Worm (Caenorhabditis elegans) whole organism, L4/young adult: ENCODE measurements around the gene uggt-1.

Experiments used
- W03F9.2 ChIP-seq: fragments of 150-350 bp; optimal IDR thresholded peaks from 2 replicates; lab custom pipeline; 2014; ENCODE audit warnings: missing biosample characterization, missing genetic modification characterization
- dao-5 ChIP-seq: sonication (generic microtip); optimal IDR thresholded peaks from 2 replicates; lab custom pipeline; 2016; ENCODE audit warnings: missing genotype, missing genetic modification characterization, moderate library complexity, missing compliant biosample characterization
- him-1 ChIP-seq: sonication (generic microtip); optimal IDR thresholded peaks from 2 replicates; lab custom pipeline; 2016; ENCODE audit warnings: missing genotype, missing genetic modification reagents, missing genetic modification characterization, missing compliant biosample characterization

The uggt-1 gene

DNA sequence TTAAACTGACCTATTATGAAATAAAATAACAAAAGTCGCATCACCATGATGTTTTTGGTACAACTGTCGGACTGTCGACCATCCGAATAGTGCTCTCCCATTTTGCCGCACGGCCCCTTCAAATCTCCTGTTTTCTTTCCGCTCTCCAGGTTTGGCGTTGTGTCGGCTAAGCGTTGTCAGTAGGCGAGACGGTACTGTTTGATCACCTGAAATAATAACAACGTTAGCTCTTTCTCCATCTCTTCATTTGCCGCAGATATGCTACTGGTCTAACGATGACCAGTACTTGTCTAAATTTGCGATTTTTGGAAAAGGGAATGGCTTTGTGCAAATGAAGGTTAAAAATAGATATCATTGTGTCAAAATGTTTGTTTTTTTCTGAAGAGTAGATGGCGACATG is 18.8 kb upstream of the uggt-1 start, which contains the start of gene chts-1:
Gene chts-1, minus strand, starts transcription at position 101 of the 400 bp plus-strand sequence.
- TF ChIP-seq dao-5 (no peak), W03F9.2 (no peak), him-1 (tag; lab: Kevin White, UChicago) (no peak)

ce11 chrX:7512714-7513113 is 11.9 kb upstream of the uggt-1 start:
- TF ChIP-seq him-1 (tag; lab: Kevin White, UChicago) (no peak), dao-5 (no peak), W03F9.2 (no peak)

DNA sequence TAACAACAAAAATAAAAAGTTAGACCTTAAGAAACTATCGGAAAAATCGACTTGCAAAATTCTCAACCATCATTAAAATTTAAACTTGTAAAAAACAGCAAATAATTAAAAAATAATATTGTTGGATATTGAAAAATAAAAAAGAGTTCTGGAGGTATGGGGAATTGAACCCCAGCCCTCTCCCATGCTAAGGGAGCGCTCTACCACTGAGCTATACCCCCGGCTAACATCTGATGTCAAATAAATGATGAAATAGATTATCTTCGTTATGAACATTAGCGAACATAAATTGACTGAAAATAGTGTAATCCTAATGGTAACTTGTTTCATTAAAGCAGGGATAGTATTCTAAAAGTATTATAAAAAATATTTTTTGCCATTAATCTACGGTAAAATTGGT is 6.4 kb upstream of the uggt-1 start:
- TF ChIP-seq W03F9.2 (no peak), him-1 (tag; lab: Kevin White, UChicago) (no peak), dao-5 (no peak)

- TF ChIP-seq dao-5 (no peak), him-1 (tag; lab: Kevin White, UChicago) (no peak), W03F9.2 (no peak)
Observed at ce11 chrX:7506533-7506932, 5.8 kb upstream of the uggt-1 start, which contains the start of gene lgc-11. lgc-11 (minus strand) TSS chrX:7506633.

- TF ChIP-seq him-1 (tag; lab: Kevin White, UChicago): no peak
- TF ChIP-seq dao-5: no peak
- no peak for TF ChIP-seq W03F9.2
Observed at ce11 chrX:7502807-7503206, 2.0 kb upstream of the uggt-1 start, which contains the start of gene F48E3.6. F48E3.6 (minus strand) TSS chrX:7502907.

- TF ChIP-seq him-1 (tag; lab: Kevin White, UChicago) (no peak), dao-5 (no peak), W03F9.2 (no peak)
Observed at ce11 chrX:7495491-7495890, 5.3 kb downstream of the uggt-1 start, which contains the start of gene try-14. try-14 (minus strand) TSS chrX:7495591.

- TF ChIP-seq W03F9.2 (no peak), him-1 (tag; lab: Kevin White, UChicago) (no peak), dao-5 (no peak)
Observed at ce11 chrX:7493020-7493419, 7.8 kb downstream of the uggt-1 start, which contains the start of gene F48E3.2. F48E3.2 (minus strand) TSS chrX:7493120.

ce11 chrX:7491521-7491920 is 9.3 kb downstream of the uggt-1 start:
- TF ChIP-seq dao-5 (no peak), him-1 (tag; lab: Kevin White, UChicago) (no peak), W03F9.2 (no peak)

- no peak for TF ChIP-seq dao-5
- TF ChIP-seq W03F9.2: no peak
- TF ChIP-seq him-1 (tag; lab: Kevin White, UChicago): no peak
Observed at ce11 chrX:7485748-7486147, 15.0 kb downstream of the uggt-1 start, which contains the start of gene gly-12. gly-12 (plus strand) TSS chrX:7485864.

ce11 chrX:7480756-7481155 is 20.0 kb downstream of the uggt-1 start, which contains the start of gene F48E3.9:
F48E3.9 (plus strand) TSS chrX:7481056.
- TF ChIP-seq dao-5 (no peak), him-1 (tag; lab: Kevin White, UChicago) (no peak), W03F9.2 (no peak)

- no peak for TF ChIP-seq him-1 (tag; lab: Kevin White, UChicago)
Observed at ce11 chrX:7478948-7479347, 21.8 kb downstream of the uggt-1 start, which contains the start of gene mek-1. mek-1 (plus strand) TSS chrX:7479248.

ce11 chrX:7478476-7478875 is 22.3 kb downstream of the uggt-1 start:
- TF ChIP-seq W03F9.2: no peak
- TF ChIP-seq dao-5: no peak
- no peak for TF ChIP-seq him-1 (tag; lab: Kevin White, UChicago)

DNA sequence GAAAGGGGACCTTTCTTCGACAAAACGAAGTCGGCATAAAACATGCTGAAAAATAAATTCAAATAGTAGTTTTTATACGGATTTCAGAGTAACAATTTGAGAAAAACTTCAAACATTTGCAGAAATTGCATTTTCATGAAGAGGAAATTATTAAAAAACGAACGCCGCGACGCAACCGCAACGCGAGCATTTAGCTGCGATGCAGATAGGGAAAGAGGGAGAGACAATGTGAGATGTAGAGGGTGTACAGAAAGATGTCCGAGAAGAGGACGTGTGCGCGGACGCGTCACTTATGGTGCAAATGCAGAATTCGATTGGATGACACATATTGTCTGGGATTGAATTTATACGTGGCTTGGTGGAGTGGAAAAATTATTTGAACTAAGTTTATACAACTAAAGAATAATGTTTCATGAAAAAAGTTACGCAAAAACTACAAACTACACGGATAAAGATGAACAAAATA is 25.8 kb downstream of the uggt-1 start, which contains the start of gene coh-1:
Gene coh-1, minus strand, starts transcription at position 51 of the 466 bp plus-strand sequence.
- TF ChIP-seq dao-5 (no peak), W03F9.2 (no peak), him-1 (tag; lab: Kevin White, UChicago) (no peak)

DNA sequence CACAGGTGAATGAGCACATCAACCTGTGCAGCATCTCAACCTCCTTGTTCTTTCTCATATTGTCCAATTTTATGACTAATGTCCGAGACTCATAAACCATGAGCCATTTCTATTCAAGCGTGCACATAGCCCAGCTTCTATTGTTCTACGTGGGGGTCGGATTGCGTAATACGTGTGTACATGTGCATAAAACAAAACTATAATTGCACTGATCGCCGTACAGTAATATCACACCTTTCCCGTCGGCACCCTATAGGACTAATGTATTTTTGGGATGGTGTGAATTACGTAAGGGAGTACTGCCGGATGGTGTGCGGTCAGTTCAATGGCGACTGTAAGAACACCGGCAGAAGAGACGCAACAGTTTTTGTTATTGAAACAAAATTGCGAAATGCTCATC is 30.9 kb downstream of the uggt-1 start:
- no peak for TF ChIP-seq dao-5
- no peak for TF ChIP-seq him-1 (tag; lab: Kevin White, UChicago)
- no peak for TF ChIP-seq W03F9.2

ce11 chrX:7466682-7467081 is 34.1 kb downstream of the uggt-1 start:
- TF ChIP-seq dao-5 (no peak), W03F9.2 (no peak), him-1 (tag; lab: Kevin White, UChicago) (no peak)

DNA sequence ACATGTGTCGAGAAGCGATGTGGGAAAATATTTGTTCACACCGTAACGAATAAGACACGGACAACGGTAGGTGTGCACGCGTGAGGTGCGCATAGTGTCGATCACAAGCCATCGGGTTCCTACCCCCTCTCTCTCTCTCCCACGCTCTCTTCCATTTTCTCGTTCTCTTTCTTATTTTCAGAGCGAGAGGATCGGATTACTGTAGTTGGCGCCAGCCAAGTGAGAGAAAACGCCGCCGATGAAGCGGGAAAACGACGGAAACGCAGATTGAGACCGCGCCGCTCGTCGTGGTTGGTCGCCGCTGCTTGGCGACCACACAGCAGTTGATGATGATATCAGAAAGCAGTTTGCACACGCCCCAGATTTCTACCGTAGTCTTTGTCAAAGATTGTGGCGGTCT is 36.4 kb downstream of the uggt-1 start:
- TF ChIP-seq him-1 (tag; lab: Kevin White, UChicago) (no peak), dao-5 (no peak), W03F9.2 (no peak)
